Worm (Caenorhabditis elegans) whole organism, L4/young adult: Measurements from ENCODE around the gene ufbp-1.

Experiments
- W03F9.2 ChIP-seq: fragments of 150-350 bp; optimal IDR thresholded peaks from 2 replicates; lab custom pipeline; 2014; ENCODE audit warnings: missing biosample characterization, missing genetic modification characterization
- dao-5 ChIP-seq: sonication (generic microtip); optimal IDR thresholded peaks from 2 replicates; lab custom pipeline; 2016; ENCODE audit warnings: missing genotype, missing genetic modification characterization, moderate library complexity, missing compliant biosample characterization
- him-1 ChIP-seq: sonication (generic microtip); optimal IDR thresholded peaks from 2 replicates; lab custom pipeline; 2016; ENCODE audit warnings: missing genotype, missing genetic modification reagents, missing genetic modification characterization, missing compliant biosample characterization

DNA sequence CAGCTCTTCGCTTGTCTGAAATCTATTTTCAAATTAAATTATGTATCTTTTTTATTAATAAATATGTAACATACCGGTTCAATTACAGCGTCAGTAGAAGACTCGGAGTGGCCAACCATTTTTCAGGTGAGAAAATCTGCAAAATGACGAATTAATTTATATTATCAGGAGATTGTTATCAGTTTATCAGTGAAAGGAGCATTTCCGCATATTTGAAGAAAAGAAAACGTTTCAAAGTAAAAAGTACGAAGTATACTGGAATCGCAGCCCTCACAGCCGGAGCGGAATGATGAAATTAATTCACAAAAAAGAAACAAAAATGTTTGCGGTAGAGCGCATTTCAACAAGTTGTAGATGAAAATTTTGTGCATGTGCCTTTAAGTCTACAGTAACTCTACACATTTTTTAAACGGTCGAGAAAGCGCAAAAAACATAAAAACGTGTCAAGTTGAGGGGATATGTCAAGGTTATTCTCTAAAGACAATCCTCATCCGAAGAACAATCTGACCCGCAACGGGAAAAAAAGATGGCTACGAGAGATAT is 36.0 kb upstream of the ufbp-1 start:
- no peak for TF ChIP-seq dao-5 (tag; lab: Kevin White, UChicago)
- TF ChIP-seq him-1: no peak
- no peak for TF ChIP-seq W03F9.2 (tag; lab: Kevin White, UChicago)
